Worm (Caenorhabditis elegans): ENCODE results near the gene trf-1.

trf-1 gene

ce11 chrIII:13462965-13463783, 32.9 kb downstream of the trf-1 start, which contains the start of gene ant-1.1 (continued):
- peak; percentile 91 for TF ChIP-seq madf-3 (GFP tag; IDR thresholded peaks at IDR 0.05)
- TF ChIP-seq lin-54 (GFP tag; optimal IDR thresholded peaks at IDR 0.05): peak; percentile 99
- peak; percentile 91 for TF ChIP-seq pbrm-1 (GFP tag; IDR thresholded peaks at IDR 0.05)
- peak; percentile 61 for TF ChIP-seq repo-1 (tag; optimal IDR thresholded peaks at IDR 0.05)
- peak; percentile 73; the same call in 1 of the 2 replicates for TF ChIP-seq F39B2.1 (GFP tag; IDR thresholded peaks at IDR 0.05)
- peak; percentile 4 for TF ChIP-seq B0261.1 (tag; optimal IDR thresholded peaks at IDR 0.05)
- TF ChIP-seq chd-7 (tag; optimal IDR thresholded peaks at IDR 0.05): peak; percentile 66
- no peak for TF ChIP-seq lag-1 (GFP tag; IDR thresholded peaks at IDR 0.05)
- TF ChIP-seq pha-4 (tag; optimal IDR thresholded peaks at IDR 0.05): no peak
- TF ChIP-seq unc-62 (GFP tag; optimal IDR thresholded peaks at IDR 0.05): no peak
- TF ChIP-seq dox-1 (GFP tag; IDR thresholded peaks at IDR 0.05): peak; percentile 82
- TF ChIP-seq F10E7.11 (tag; optimal IDR thresholded peaks at IDR 0.05): no peak
- TF ChIP-seq xnd-1 (tag; optimal IDR thresholded peaks at IDR 0.05): peak; percentile 45
- no peak for TF ChIP-seq sea-2 (GFP tag; IDR thresholded peaks at IDR 0.05)
- TF ChIP-seq lin-26 (GFP tag; IDR thresholded peaks at IDR 0.05): peak; percentile 69; the same call in 1 of the 2 replicates
- no peak for TF ChIP-seq F57C9.4 (tag; optimal IDR thresholded peaks at IDR 0.05)
- TF ChIP-seq snpc-1.3 (tag; optimal IDR thresholded peaks at IDR 0.05; ENCODE audit: insufficient read depth): peak; percentile 84
- TF ChIP-seq hsf-1 (GFP tag; IDR thresholded peaks at IDR 0.05): peak; percentile 85
- TF ChIP-seq T26A5.8 (tag; optimal IDR thresholded peaks at IDR 0.05): no peak
- TF ChIP-seq D2030.7 (GFP tag; IDR thresholded peaks at IDR 0.05): peak; percentile 88
- TF ChIP-seq hlh-26 (GFP tag; conservative IDR thresholded peaks at IDR 0.05): no peak
- TF ChIP-seq Y67H2A.10 (GFP tag; conservative IDR thresholded peaks at IDR 0.05): peak; percentile 84
- TF ChIP-seq F33H1.4 (GFP tag; IDR thresholded peaks at IDR 0.05): peak; percentile 99
- no peak for TF ChIP-seq akir-1 (GFP tag; optimal IDR thresholded peaks at IDR 0.05)
- peak; percentile 45 for TF ChIP-seq gei-17 (GFP tag; optimal IDR thresholded peaks at IDR 0.05)
- TF ChIP-seq attf-6 (GFP tag; IDR thresholded peaks at IDR 0.05): no peak
- no peak for TF ChIP-seq snpc-1.1 (tag; optimal IDR thresholded peaks at IDR 0.05; ENCODE audit: insufficient read depth)
- peak; percentile 68 for TF ChIP-seq F23B12.7 (tag; optimal IDR thresholded peaks at IDR 0.05; ENCODE audit: insufficient read depth)
- no peak for TF ChIP-seq zim-3 (tag; optimal IDR thresholded peaks at IDR 0.05)
- no peak for TF ChIP-seq ceh-40 (GFP tag; IDR thresholded peaks at IDR 0.05)
- no peak for TF ChIP-seq nhr-90 (tag; optimal IDR thresholded peaks at IDR 0.05)
- peak; percentile 82 for TF ChIP-seq ama-1 (optimal IDR thresholded peaks at IDR 0.05)
- no peak for TF ChIP-seq ama-1 (GFP tag; optimal IDR thresholded peaks at IDR 0.05)
- TF ChIP-seq nhr-179 (tag; optimal IDR thresholded peaks at IDR 0.05): no peak
- peak; percentile 96 for TF ChIP-seq zfh-2 (GFP tag; conservative IDR thresholded peaks at IDR 0.05)
- no peak for TF ChIP-seq egl-44 (GFP tag; IDR thresholded peaks at IDR 0.05)
- TF ChIP-seq egl-18 (GFP tag; IDR thresholded peaks at IDR 0.05): no peak
- TF ChIP-seq somi-1 (GFP tag; optimal IDR thresholded peaks at IDR 0.05): peak; percentile 35
- peak; percentile 88 for TF ChIP-seq lir-1 (GFP tag; conservative IDR thresholded peaks at IDR 0.05)
- peak; percentile 19 for TF ChIP-seq ceh-79 (tag; optimal IDR thresholded peaks at IDR 0.05)
- TF ChIP-seq F49E8.2 (tag; optimal IDR thresholded peaks at IDR 0.05; ENCODE audit: insufficient read depth): peak; percentile 10
- TF ChIP-seq rpc-1 (optimal IDR thresholded peaks at IDR 0.05): peak; percentile 21
- TF ChIP-seq rpc-1 (tag; optimal IDR thresholded peaks at IDR 0.05): no peak
- TF ChIP-seq tlf-1 (GFP tag; optimal IDR thresholded peaks at IDR 0.05): peak; percentile 94
- TF ChIP-seq let-607 (tag; optimal IDR thresholded peaks at IDR 0.05): peak; percentile 14 to 77
